Worm (Caenorhabditis elegans): ENCODE results near the gene pals-29.

Gene pals-29

DNA sequence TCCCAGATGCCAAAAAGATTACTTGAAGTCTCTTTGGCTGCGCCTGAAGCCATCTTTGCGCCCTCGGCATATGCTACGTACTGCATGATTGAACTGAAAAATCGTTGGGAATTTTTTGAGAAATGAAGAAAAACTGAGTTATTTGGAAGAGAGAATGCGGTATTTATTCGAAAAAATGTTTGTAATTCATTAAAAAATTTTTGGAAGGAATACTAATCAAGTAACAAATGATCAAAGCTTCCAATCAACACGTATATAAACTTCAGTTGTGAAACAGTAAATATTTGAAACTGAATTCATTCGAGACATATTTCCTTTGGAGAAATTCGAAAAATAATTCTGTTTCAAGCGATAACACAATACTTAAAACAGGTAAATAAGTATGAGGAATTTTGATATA is at the start of gene pals-29:
TSS of gene pals-29 (minus strand) at position 101 of the 400 bp plus-strand sequence.
- TF ChIP-seq hmg-4 (GFP tag; optimal IDR thresholded peaks at IDR 0.05) (no peak), ets-7 (tag; optimal IDR thresholded peaks at IDR 0.05) (no peak), ceh-13 (GFP tag; optimal IDR thresholded peaks at IDR 0.05) (no peak), F13C5.2 (tag; optimal IDR thresholded peaks at IDR 0.05) (no peak), flt-1 (GFP tag; IDR thresholded peaks at IDR 0.05) (no peak), B0310.2 (tag; optimal IDR thresholded peaks at IDR 0.05) (no peak), ama-1 (optimal IDR thresholded peaks at IDR 0.05) (no peak), hnd-1 (tag; optimal IDR thresholded peaks at IDR 0.05) (no peak), tbx-11 (GFP tag; IDR thresholded peaks at IDR 0.05) (no peak), hmbx-1 (tag; optimal IDR thresholded peaks at IDR 0.05) (no peak), tbx-37 (GFP tag; conservative IDR thresholded peaks at IDR 0.05) (no peak), pes-1 (GFP tag; IDR thresholded peaks at IDR 0.05) (no peak), sea-1 (GFP tag; conservative IDR thresholded peaks at IDR 0.05) (no peak), tra-4 (tag; optimal IDR thresholded peaks at IDR 0.05) (no peak)

DNA sequence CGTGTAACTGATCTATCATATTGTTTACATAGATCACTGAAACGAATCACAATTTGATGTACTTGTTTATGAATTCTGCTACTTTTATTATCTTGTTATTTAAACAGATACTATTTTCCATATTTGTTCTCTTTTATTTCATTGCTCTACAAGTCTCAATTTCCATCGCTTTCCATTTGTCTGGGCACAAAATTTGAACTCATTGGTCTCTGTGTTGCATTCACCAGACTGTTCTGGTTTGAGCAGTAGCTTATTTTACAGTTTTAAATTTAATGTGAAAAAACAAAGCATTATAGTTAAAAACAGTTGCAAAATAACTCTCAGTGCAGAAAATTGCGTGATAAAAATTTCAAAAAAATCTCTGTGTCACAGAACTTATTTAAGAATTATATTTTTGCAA is 45.2 kb upstream of the pals-29 start:
- TF ChIP-seq tbx-37 (GFP tag; conservative IDR thresholded peaks at IDR 0.05): no peak
- TF ChIP-seq scrt-1 (GFP tag; IDR thresholded peaks at IDR 0.05): no peak
- no peak for TF ChIP-seq ceh-13 (GFP tag; optimal IDR thresholded peaks at IDR 0.05)
- no peak for TF ChIP-seq hmg-4 (GFP tag; optimal IDR thresholded peaks at IDR 0.05)
- no peak for TF ChIP-seq sea-1 (GFP tag; conservative IDR thresholded peaks at IDR 0.05)
- TF ChIP-seq F13C5.2 (tag; optimal IDR thresholded peaks at IDR 0.05): no peak
- no peak for TF ChIP-seq hnd-1 (tag; optimal IDR thresholded peaks at IDR 0.05)
- TF ChIP-seq tra-4 (tag; optimal IDR thresholded peaks at IDR 0.05): no peak
- TF ChIP-seq flt-1 (GFP tag; IDR thresholded peaks at IDR 0.05): no peak
- TF ChIP-seq tbx-11 (GFP tag; IDR thresholded peaks at IDR 0.05): no peak

DNA sequence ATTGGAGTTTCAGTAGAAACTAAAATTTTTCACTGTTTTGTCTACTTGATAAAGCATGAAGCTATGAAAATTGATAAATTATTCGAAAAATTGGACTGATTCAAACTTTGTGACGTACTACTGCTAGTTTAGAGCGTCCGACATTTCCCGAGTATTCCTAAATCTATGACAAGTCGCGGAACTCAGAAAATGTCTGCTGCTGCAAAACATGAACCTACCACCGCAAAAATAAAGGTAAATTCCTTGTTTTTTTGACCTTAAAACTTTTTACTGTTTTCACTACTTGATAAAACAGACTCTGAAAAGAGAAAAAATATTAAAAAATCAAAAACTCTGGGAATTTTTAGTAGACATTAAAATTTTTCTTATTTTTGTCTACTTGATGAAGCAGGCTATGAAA is 44.3 kb upstream of the pals-29 start:
- TF ChIP-seq tbx-37 (GFP tag; conservative IDR thresholded peaks at IDR 0.05): no peak
- no peak for TF ChIP-seq aly-1 (tag; optimal IDR thresholded peaks at IDR 0.05)

DNA sequence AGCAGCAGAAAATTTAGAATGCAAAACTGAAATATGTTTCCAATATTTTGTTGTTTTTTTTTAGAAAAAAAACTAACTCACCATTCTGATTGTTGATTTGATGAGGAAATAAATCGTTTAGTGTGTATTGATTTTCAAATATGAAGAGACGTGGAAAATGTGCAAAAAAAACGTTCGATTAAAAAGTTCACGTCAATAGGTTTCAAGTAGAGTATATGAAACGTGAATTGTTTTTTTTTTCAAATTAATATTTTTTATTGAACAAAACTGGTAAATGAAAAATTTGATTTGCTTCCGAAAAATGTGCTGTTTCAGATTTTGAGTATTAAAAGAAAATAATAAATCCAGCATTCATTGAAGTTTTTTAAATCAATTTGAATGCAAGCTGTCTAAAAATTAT is 38.5 kb upstream of the pals-29 start, which contains the start of gene irld-18:
TSS of gene irld-18 (minus strand) at position 101 of the 400 bp plus-strand sequence.
- TF ChIP-seq sea-1 (GFP tag; conservative IDR thresholded peaks at IDR 0.05) (no peak), flt-1 (GFP tag; IDR thresholded peaks at IDR 0.05) (no peak), tra-4 (tag; optimal IDR thresholded peaks at IDR 0.05) (no peak), scrt-1 (GFP tag; IDR thresholded peaks at IDR 0.05) (no peak), B0310.2 (tag; optimal IDR thresholded peaks at IDR 0.05) (no peak), aly-1 (tag; optimal IDR thresholded peaks at IDR 0.05) (no peak)

DNA sequence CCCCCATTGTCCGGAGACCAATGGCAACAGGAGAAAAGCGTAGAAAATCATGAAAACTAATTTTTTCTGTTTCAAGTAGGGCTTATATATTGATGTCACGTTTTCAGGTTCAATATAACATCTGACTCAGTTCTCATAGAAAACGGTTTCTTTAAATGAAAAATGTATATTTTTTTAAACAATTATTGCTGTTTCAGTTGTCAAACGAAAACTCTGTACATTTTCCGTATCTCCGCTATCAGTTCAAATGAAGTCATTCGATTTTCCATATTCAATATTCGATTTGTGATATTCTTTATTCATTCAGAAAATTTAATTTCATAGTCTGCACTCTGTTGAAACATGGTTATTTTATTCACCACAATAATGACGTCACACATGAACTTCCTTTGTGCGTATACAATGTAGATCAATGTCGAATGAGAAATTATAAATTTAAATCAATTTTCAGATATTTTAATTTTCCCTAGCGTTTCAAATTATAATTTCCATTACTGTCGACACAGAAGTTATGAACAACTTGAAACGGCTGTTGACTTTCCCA is 36.3 kb upstream of the pals-29 start, which contains the start of gene Y57G11B.8:
TSS of gene Y57G11B.8 (minus strand) at position 51 of the 544 bp plus-strand sequence.
- TF ChIP-seq F13C5.2 (tag; optimal IDR thresholded peaks at IDR 0.05) (no peak), sea-1 (GFP tag; conservative IDR thresholded peaks at IDR 0.05) (no peak), aly-1 (tag; optimal IDR thresholded peaks at IDR 0.05) (no peak)

DNA sequence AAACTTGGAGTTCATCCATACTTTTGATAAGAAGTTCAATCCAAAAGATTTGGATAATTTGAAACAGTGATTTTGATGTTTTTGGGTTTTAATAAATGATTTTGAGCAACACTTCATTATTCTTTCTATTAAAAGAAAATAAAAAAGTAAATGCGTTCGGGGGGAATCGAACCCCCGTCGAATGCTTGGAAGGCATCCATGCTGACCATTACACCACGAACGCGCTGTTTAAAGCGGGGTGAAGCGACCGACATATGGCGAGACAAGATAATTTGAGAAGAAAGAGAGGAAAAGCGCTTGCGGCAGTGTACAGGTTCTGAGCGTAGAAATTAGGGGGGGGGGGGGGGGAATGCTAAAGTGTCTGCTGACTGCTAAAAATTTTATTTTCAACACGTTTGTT is 34.1 kb upstream of the pals-29 start:
- TF ChIP-seq hmbx-1 (tag; optimal IDR thresholded peaks at IDR 0.05) (no peak), flt-1 (GFP tag; IDR thresholded peaks at IDR 0.05) (peak; percentile 64), scrt-1 (GFP tag; IDR thresholded peaks at IDR 0.05) (peak; percentile 73), ets-7 (tag; optimal IDR thresholded peaks at IDR 0.05) (no peak), tra-4 (tag; optimal IDR thresholded peaks at IDR 0.05) (no peak), pes-1 (GFP tag; IDR thresholded peaks at IDR 0.05) (no peak), tbx-37 (GFP tag; conservative IDR thresholded peaks at IDR 0.05) (peak; percentile 74), ceh-36 (tag; optimal IDR thresholded peaks at IDR 0.05) (no peak), aly-1 (tag; optimal IDR thresholded peaks at IDR 0.05) (no peak), ceh-13 (GFP tag; optimal IDR thresholded peaks at IDR 0.05) (no peak), tbx-11 (GFP tag; IDR thresholded peaks at IDR 0.05) (peak; percentile 66; the same call in 1 of the 2 replicates), sea-1 (GFP tag; conservative IDR thresholded peaks at IDR 0.05) (no peak), hmg-4 (GFP tag; optimal IDR thresholded peaks at IDR 0.05) (no peak), B0310.2 (tag; optimal IDR thresholded peaks at IDR 0.05) (no peak), F13C5.2 (tag; optimal IDR thresholded peaks at IDR 0.05) (peak; percentile 65), hnd-1 (tag; optimal IDR thresholded peaks at IDR 0.05) (peak; percentile 44), ama-1 (optimal IDR thresholded peaks at IDR 0.05) (no peak)

DNA sequence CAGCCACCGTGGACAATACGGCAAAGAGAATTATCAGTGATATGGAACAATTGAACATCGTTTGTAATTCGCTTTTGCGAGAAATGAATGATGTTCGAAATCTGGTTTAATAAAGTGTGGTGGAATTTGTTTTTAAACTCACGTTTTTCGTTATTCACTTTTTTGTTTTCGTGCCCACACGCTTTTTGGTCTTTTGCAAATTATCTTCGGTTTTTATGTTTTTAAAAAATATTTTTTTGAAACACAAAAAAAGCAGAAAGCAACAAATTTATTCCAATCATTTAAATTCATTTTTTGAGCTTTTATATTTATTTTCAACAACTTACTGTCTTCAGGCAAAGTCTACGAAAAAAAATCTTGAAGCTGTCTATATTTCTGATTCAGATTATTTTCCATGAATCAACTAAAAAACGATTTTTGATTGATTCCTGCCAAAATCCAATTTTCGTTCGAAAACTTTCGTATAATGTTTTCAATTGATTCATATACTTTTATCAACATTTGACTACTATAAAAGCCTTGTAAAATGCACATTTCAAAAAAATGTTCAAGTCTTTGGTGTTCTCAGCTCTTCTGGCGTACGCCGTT is 32.0 kb upstream of the pals-29 start, which contains the start of the genes Y57G11B.3 and Y57G11B.5:
TSS of gene Y57G11B.3 (minus strand) at position 101 of the 588 bp plus-strand sequence.
TSS of gene Y57G11B.5 (plus strand) at position 538 of the 588 bp plus-strand sequence.
- TF ChIP-seq ceh-36 (tag; optimal IDR thresholded peaks at IDR 0.05) (no peak), tbx-37 (GFP tag; conservative IDR thresholded peaks at IDR 0.05) (no peak), hmg-4 (GFP tag; optimal IDR thresholded peaks at IDR 0.05) (no peak), aly-1 (tag; optimal IDR thresholded peaks at IDR 0.05) (no peak), tra-4 (tag; optimal IDR thresholded peaks at IDR 0.05) (no peak), hmbx-1 (tag; optimal IDR thresholded peaks at IDR 0.05) (no peak), flt-1 (GFP tag; IDR thresholded peaks at IDR 0.05) (no peak), B0310.2 (tag; optimal IDR thresholded peaks at IDR 0.05) (no peak), hnd-1 (tag; optimal IDR thresholded peaks at IDR 0.05) (no peak), ets-7 (tag; optimal IDR thresholded peaks at IDR 0.05) (no peak), sea-1 (GFP tag; conservative IDR thresholded peaks at IDR 0.05) (no peak), tbx-11 (GFP tag; IDR thresholded peaks at IDR 0.05) (no peak), F13C5.2 (tag; optimal IDR thresholded peaks at IDR 0.05) (no peak), pes-1 (GFP tag; IDR thresholded peaks at IDR 0.05) (no peak)

DNA sequence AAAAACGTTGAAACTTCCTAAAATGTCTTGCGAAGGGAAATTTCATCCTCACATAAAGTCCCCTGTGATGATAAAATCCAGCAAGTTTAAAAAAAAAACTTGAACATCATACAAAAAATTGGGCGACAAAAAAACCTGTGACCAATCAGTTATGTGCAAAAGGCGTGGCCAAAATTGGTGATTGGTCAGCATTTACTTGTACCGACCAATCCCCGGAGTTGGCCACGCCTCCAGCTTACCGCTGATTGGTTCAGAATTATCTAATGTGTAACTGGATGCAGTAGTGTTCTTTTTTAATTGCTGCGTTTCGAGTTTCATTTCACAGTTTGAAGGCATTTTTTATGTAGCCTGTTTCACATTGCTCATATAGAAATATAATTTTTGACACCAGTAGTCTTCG is 30.7 kb upstream of the pals-29 start:
- no peak for TF ChIP-seq aly-1 (tag; optimal IDR thresholded peaks at IDR 0.05)
- no peak for TF ChIP-seq hmg-4 (GFP tag; optimal IDR thresholded peaks at IDR 0.05)
- no peak for TF ChIP-seq ceh-36 (tag; optimal IDR thresholded peaks at IDR 0.05)
